Worm (Caenorhabditis elegans): ENCODE data around the gene Y105C5A.26.

DNA sequence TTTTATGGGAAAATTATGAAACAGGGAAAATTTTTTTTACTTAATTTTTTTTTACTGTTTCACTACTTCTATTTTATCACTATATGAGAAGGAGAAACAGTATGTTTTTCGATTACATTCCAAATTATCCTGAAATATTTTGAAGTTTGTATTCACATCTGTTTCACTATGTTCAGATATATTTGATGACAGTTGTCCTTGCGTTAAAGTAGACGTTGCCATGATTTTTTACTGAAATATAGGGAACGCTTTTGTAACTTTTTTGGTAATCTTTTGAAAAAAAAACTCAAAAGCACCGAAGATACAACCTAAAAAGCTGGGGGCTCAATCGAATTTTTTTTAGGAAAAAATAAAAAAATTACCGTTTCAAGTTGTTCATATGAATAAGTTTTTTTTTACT lies 20.1 kb upstream of the Y105C5A.26 start:
- TF ChIP-seq nhr-237 (tag; optimal IDR thresholded peaks at IDR 0.05) (no peak), nhr-76 (tag; optimal IDR thresholded peaks at IDR 0.05) (no peak), lsy-2 (tag; optimal IDR thresholded peaks at IDR 0.05) (no peak), skn-1 (tag; optimal IDR thresholded peaks at IDR 0.05) (no peak), lin-13 (GFP tag; optimal IDR thresholded peaks at IDR 0.05) (no peak), ama-1 (optimal IDR thresholded peaks at IDR 0.05) (no peak), snpc-4 (tag; optimal IDR thresholded peaks at IDR 0.05) (no peak)

All from whole organism, L4 larva.